Fruit fly (Drosophila melanogaster): ENCODE results near the gene ey.

The ey gene

dm6 chr4:702806-703301, 5.4 kb downstream of the ey start (continued):
- TF ChIP-seq CG4328 (GFP tag; optimal IDR thresholded peaks at IDR 0.05) (no peak), grau (tag; optimal IDR thresholded peaks at IDR 0.05) (no peak), CG6813 (GFP tag; optimal IDR thresholded peaks at IDR 0.05) (no peak), ERR (GFP tag; optimal IDR thresholded peaks at IDR 0.05) (no peak), cato (GFP tag; optimal IDR thresholded peaks at IDR 0.05; ENCODE audit: borderline replicate concordance) (no peak), zen2 (GFP tag; IDR thresholded peaks at IDR 0.05; ENCODE audit: partially characterized antibody) (no peak), CG5180 (GFP tag; optimal IDR thresholded peaks at IDR 0.05) (no peak), bsh (GFP tag; optimal IDR thresholded peaks at IDR 0.05) (no peak), Antp (GFP tag; optimal IDR thresholded peaks at IDR 0.05) (no peak), sr (GFP tag; IDR thresholded peaks at IDR 0.05) (no peak), trh (GFP tag; optimal IDR thresholded peaks at IDR 0.05) (no peak), Mrtf (GFP tag; IDR thresholded peaks at IDR 0.05) (no peak), CG15073 (GFP tag; optimal IDR thresholded peaks at IDR 0.05) (no peak), Awh (GFP tag; IDR thresholded peaks at IDR 0.05) (no peak), CG8281 (tag; optimal IDR thresholded peaks at IDR 0.05) (no peak), kni (GFP tag; optimal IDR thresholded peaks at IDR 0.05) (no peak), Hey (tag; optimal IDR thresholded peaks at IDR 0.05) (peak; percentile 93), CG18764 (GFP tag; optimal IDR thresholded peaks at IDR 0.05) (no peak), ham (GFP tag; IDR thresholded peaks at IDR 0.05) (no peak), Nf-YC (tag; optimal IDR thresholded peaks at IDR 0.05) (peak; percentile 12), CG10979 (tag; optimal IDR thresholded peaks at IDR 0.05) (no peak)

DNA sequence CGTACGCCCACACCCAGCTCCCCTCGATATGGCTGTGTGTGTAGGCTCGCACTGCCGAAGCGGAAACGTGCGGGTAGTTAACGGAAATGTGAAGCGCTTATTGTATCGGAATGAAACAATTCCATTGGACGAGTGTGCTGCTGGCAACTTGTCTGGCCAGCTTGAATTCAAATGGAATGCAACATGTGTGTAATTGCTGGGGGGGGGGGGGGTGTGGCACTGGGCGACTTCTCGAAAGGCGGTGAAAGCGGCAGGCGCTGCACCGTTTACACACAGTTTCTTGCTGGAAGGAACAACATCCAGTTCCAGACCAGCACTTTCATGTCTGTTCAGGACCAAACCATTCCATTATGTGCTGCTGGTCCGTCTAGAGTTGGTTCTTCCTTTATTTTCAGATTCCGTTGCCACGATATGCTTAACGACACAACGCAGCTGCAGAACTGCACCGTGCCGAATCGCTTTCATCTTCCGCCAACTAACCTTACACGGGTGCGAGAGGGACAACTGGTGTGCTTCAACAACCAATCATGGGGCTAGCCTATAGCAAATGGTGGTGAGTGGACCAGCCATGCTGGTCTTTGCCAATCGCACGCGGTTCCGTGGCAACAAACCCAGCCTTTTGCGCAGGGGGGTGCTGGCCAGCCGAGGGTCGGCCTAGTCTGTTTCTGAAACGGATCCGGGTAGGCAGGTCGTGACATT, 6.7 kb downstream of the ey start:
- TF ChIP-seq Nf-YB (GFP tag; optimal IDR thresholded peaks at IDR 0.05) (peak; percentile 100), CG17802 (tag; optimal IDR thresholded peaks at IDR 0.05) (peak; percentile 83), CG12769 (tag; optimal IDR thresholded peaks at IDR 0.05) (no peak), ftz-f1 (GFP tag; optimal IDR thresholded peaks at IDR 0.05) (no peak), CG6854 (GFP tag; optimal IDR thresholded peaks at IDR 0.05) (no peak), chif (GFP tag; optimal IDR thresholded peaks at IDR 0.05) (no peak), Sry-β (GFP tag; optimal IDR thresholded peaks at IDR 0.05) (no peak), chm (GFP tag; IDR thresholded peaks at IDR 0.05) (peak; percentile 12; the same call in 1 of the 2 replicates), CG34422 (GFP tag; IDR thresholded peaks at IDR 0.05) (no peak), CG14710 (tag; optimal IDR thresholded peaks at IDR 0.05) (no peak), Dip3 (GFP tag; optimal IDR thresholded peaks at IDR 0.05) (no peak), crol (GFP tag; IDR thresholded peaks at IDR 0.05) (peak; percentile 65; the same call in 1 of the 2 replicates), Dip2 (GFP tag; IDR thresholded peaks at IDR 0.05) (no peak), Deaf1 (tag; optimal IDR thresholded peaks at IDR 0.05) (peak; percentile 71), sim (GFP tag; IDR thresholded peaks at IDR 0.05) (no peak), Ptx1 (GFP tag; IDR thresholded peaks at IDR 0.05) (no peak), ac (GFP tag; optimal IDR thresholded peaks at IDR 0.05) (peak; percentile 15), ems (GFP tag; optimal IDR thresholded peaks at IDR 0.05) (no peak), Nf-YC (tag; optimal IDR thresholded peaks at IDR 0.05) (peak; percentile 100), pros (GFP tag; optimal IDR thresholded peaks at IDR 0.05) (peak; percentile 59), CG18764 (GFP tag; optimal IDR thresholded peaks at IDR 0.05) (no peak), CG30431 (GFP tag; optimal IDR thresholded peaks at IDR 0.05) (no peak), CG9215 (GFP tag; IDR thresholded peaks at IDR 0.05) (no peak), bbx (GFP tag; IDR thresholded peaks at IDR 0.05; ENCODE audit: partially characterized antibody) (0 out of 2 replicates have a peak, but pooled peaks have one; percentile 42), seq (GFP tag; IDR thresholded peaks at IDR 0.05) (peak; percentile 52; the same call in 1 of the 2 replicates), sna (GFP tag; IDR thresholded peaks at IDR 0.05; ENCODE audit: partially characterized antibody) (peak; percentile 32; the same call in 1 of the 2 replicates), p53 (GFP tag; optimal IDR thresholded peaks at IDR 0.05) (no peak), chinmo (GFP tag; IDR thresholded peaks at IDR 0.05; ENCODE audit: partially characterized antibody) (0 out of 4 replicates have a peak, but pooled peaks have one; percentile 68), Gug (GFP tag; IDR thresholded peaks at IDR 0.05) (no peak), CG3281 (GFP tag; optimal IDR thresholded peaks at IDR 0.05) (no peak)
